Worm (Caenorhabditis elegans) whole organism, midembryonic: Measurements from ENCODE around the gene R10E11.9.

Experiments used
- T22C8.4 ChIP-seq: fragments of 200-800 bp; sonication (Bioruptor generic); IDR thresholded peaks from 2 replicates; pipeline ENCODE4 v1.3.6; 2022; ENCODE audit warnings: missing genetic modification characterization, missing compliant biosample characterization
- cog-1 ChIP-seq: sonication (generic microtip); optimal IDR thresholded peaks from 2 replicates; lab custom pipeline; 2016; ENCODE audit warnings: missing genetic modification characterization, missing compliant biosample characterization
- flt-1 ChIP-seq: fragments of 200-800 bp; sonication (Bioruptor generic); IDR thresholded peaks from 2 replicates; pipeline ENCODE4 v1.3.6; 2022; ENCODE audit warnings: missing genetic modification characterization, missing compliant biosample characterization
- klf-2 ChIP-seq: fragments of 200-800 bp; sonication (Bioruptor generic); conservative IDR thresholded peaks from 2 replicates; pipeline ENCODE4 v1.3.6; 2022; ENCODE audit warnings: missing genetic modification reagents, missing genetic modification characterization, missing compliant biosample characterization
- med-1 ChIP-seq: sonication (generic microtip); optimal IDR thresholded peaks from 2 replicates; lab custom pipeline; 2017; ENCODE audit warnings: missing genetic modification characterization, mild to moderate bottlenecking, missing compliant biosample characterization, antibody characterized with exemption, missing genetic modification reagents; ENCODE audit not compliant: insufficient read depth
- ref-1 ChIP-seq: fragments of 200-800 bp; sonication (Bioruptor generic); conservative IDR thresholded peaks from 2 replicates; pipeline ENCODE4 v1.3.6; 2022; ENCODE audit warnings: missing genetic modification reagents, missing genetic modification characterization, missing compliant biosample characterization
- tab-1 ChIP-seq: fragments of 200-800 bp; sonication (Bioruptor generic); IDR thresholded peaks from 2 replicates; pipeline ENCODE4 v1.3.6; 2022; ENCODE audit warnings: missing genetic modification characterization, missing compliant biosample characterization
- ztf-23 ChIP-seq: fragments of 200-800 bp; sonication (Bioruptor generic); IDR thresholded peaks from 2 replicates; pipeline ENCODE4 v1.3.6; 2022; ENCODE audit warnings: missing genetic modification reagents, missing genetic modification characterization, missing compliant biosample characterization
- ztf-29 ChIP-seq: fragments of 200-800 bp; sonication (Bioruptor generic); IDR thresholded peaks from 2 replicates; pipeline ENCODE4 v1.3.6; 2022; ENCODE audit warnings: missing genetic modification reagents, missing genetic modification characterization, missing compliant biosample characterization

R10E11.9 gene

DNA sequence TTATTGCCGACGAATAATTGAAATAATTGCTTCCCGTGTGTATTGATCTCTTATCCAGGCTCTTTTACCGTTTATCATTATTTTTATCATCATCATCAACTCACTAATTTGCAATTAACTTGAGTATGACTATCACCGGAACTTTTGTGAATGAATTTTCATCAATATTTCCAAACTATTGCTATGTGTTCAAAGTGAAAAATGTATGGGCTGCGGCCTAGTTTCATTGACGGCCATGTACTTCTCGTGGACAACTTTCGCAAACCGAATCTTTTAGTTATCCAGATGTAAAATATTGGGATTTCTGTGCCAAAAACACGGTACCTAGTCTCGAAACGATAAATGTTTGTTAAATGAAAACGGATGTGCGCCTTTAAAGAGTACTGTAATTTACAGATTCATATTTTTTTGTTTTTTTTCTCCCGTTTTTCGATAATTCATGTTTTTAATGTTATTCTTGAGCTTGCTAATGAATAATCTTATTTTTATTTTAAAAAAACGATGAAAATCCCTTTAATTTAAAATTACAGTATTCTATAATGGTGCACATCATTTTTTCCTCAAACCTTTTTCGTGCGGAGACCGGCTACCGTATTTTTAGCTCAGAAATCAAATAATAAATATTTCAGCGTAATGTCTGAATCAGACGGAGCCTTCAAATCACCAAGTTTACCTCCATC lies 5.2 kb upstream of the R10E11.9 start, which contains the start of gene ZK632.2:
Gene ZK632.2, plus strand, starts transcription at position 630 of the 680 bp plus-strand sequence.
- TF ChIP-seq ref-1 (GFP tag; lab: Robert Waterston, UW) (no peak), cog-1 (tag; lab: Kevin White, UChicago) (no peak), T22C8.4 (GFP tag; lab: Robert Waterston, UW) (no peak), med-1 (GFP tag; lab: Kevin White, UChicago) (no peak), tab-1 (no peak), ztf-29 (GFP tag; lab: Robert Waterston, UW) (no peak)

DNA sequence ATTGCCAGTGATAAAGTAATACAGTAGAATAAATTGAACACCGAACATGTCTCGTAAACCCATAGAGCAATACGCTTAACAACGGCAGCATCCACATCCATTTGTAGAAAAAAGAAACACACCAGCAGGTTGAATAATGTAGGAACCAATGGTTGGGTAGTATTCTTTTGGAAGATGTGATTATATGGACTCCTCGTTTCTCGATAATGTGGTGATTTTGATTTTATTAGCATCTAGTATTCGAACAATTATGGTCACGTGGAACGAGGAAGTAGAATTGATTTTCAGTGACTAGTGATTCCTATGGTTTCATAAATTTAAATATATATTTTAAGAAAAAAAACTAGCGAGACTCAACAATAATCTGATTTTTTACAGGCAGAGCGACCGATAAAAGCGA lies 3.0 kb upstream of the R10E11.9 start, which contains the start of gene srxa-10:
Gene srxa-10, minus strand, starts transcription at position 101 of the 400 bp plus-strand sequence.
- TF ChIP-seq cog-1 (tag; lab: Kevin White, UChicago) (no peak), klf-2 (GFP tag; lab: Robert Waterston, UW) (no peak), flt-1 (GFP tag; lab: Robert Waterston, UW) (no peak), ztf-23 (GFP tag; lab: Robert Waterston, UW) (no peak), T22C8.4 (GFP tag; lab: Robert Waterston, UW) (no peak), ref-1 (GFP tag; lab: Robert Waterston, UW) (no peak)

DNA sequence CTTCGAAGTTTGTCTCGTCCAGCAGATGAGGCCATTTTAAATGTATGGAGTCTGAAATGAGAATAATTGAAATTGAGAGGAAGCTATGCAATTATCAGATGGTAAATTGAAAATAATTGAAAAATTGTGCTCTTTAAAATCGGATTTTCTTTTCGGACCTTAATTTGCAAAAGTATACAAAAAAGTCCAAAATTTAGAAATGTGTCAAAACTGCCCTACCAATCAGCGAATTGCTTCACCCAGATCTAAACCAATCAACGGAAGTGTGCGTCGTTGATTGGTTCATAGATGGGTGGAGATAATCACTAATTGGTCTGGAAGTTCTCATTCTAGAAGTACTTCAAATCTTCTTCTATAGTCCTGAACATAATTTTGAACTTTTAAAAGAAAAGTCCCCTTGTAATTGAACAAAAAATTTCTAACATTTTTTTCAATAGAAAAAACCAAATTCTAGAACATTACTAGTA lies 3.8 kb downstream of the R10E11.9 start, which contains the start of gene R10E11.5:
Gene R10E11.5, minus strand, starts transcription at position 51 of the 467 bp plus-strand sequence.
- TF ChIP-seq T22C8.4 (GFP tag; lab: Robert Waterston, UW) (no peak), cog-1 (tag; lab: Kevin White, UChicago) (no peak), tab-1 (no peak), ref-1 (GFP tag; lab: Robert Waterston, UW) (no peak), ztf-29 (GFP tag; lab: Robert Waterston, UW) (no peak), ztf-23 (GFP tag; lab: Robert Waterston, UW) (no peak), flt-1 (GFP tag; lab: Robert Waterston, UW) (no peak), med-1 (GFP tag; lab: Kevin White, UChicago) (no peak), klf-2 (GFP tag; lab: Robert Waterston, UW) (no peak)

- TF ChIP-seq tab-1: no peak
- no peak for TF ChIP-seq T22C8.4 (GFP tag; lab: Robert Waterston, UW)
- TF ChIP-seq cog-1 (tag; lab: Kevin White, UChicago): no peak
- TF ChIP-seq med-1 (GFP tag; lab: Kevin White, UChicago): no peak
- TF ChIP-seq ref-1 (GFP tag; lab: Robert Waterston, UW): no peak
- TF ChIP-seq klf-2 (GFP tag; lab: Robert Waterston, UW): no peak
- no peak for TF ChIP-seq flt-1 (GFP tag; lab: Robert Waterston, UW)
- no peak for TF ChIP-seq ztf-23 (GFP tag; lab: Robert Waterston, UW)
- no peak for TF ChIP-seq ztf-29 (GFP tag; lab: Robert Waterston, UW)
Measured at ce11 chrIII:9789083-9789482, 4.4 kb downstream of the R10E11.9 start.

DNA sequence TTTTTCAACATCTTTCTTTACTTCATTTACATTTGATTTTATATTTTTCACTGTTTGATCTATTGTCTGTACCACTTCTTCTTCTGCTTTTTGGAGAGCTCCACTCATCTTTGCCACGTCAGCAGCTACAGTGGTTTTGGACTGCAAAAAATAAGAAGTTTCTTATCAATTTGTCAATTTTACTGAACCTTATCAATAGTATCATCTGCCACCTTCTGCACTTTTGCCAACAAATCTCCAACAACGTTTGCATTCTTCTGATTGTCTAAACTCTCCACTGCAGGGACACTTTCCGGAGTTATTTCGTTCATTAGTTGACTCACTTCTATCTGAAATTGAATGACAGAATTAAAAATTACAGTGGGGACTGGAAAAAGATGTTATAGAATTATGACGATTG lies 6.7 kb downstream of the R10E11.9 start:
- TF ChIP-seq ref-1 (GFP tag; lab: Robert Waterston, UW): no peak
- no peak for TF ChIP-seq klf-2 (GFP tag; lab: Robert Waterston, UW)
- TF ChIP-seq cog-1 (tag; lab: Kevin White, UChicago): no peak

DNA sequence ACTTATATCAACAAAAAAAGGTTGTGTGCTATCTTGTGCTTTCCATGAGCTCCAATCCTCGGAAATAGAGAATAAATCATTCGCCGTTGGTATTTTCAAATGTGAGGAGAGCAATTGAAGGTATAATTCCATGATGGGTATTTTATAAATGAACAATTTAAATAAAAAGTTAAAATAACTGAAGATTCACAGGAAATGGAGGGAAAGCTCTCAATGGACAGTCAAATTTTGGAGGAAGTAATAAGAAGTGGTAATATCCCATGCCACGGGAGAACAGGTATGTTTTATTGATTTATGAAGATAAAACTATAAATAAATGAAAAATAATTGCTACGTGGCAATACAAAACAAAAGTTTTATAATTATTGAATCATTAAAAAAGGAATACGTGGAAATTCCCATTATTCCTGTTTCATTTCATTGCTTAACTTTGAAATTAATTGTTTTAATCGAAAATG lies 10.3 kb downstream of the R10E11.9 start:
- TF ChIP-seq flt-1 (GFP tag; lab: Robert Waterston, UW): no peak
- TF ChIP-seq ztf-23 (GFP tag; lab: Robert Waterston, UW): no peak
- no peak for TF ChIP-seq tab-1
- TF ChIP-seq klf-2 (GFP tag; lab: Robert Waterston, UW): no peak
- TF ChIP-seq ztf-29 (GFP tag; lab: Robert Waterston, UW): no peak
- TF ChIP-seq T22C8.4 (GFP tag; lab: Robert Waterston, UW): no peak
- TF ChIP-seq med-1 (GFP tag; lab: Kevin White, UChicago): no peak

DNA sequence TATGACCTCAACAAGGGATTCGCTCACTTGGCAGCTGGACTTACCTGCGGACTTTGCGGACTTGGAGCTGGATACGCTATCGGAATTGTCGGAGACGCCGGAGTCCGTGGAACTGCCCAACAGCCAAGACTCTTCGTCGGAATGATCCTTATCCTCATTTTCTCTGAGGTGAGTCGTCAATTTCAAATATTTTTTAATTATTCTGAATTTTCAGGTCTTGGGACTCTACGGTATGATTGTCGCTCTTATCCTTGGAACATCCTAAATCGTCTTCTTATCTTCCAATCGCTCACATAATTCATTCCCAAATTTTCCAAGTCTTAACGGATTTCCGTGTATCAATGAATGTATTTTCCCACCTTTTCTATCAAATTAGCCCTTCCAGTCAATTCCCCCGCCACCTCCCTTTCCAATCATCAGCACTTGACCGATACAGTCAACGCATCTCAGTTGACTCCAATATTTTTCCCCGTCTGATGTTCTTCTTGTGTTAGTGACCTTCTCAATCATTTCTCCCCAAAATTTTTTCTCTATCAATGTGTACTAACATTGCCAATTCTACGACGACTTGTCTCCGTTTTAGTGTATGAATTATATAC lies 10.9 kb downstream of the R10E11.9 start, which contains the start of gene R10E11.6:
Gene R10E11.6, plus strand, starts transcription at position 524 of the 599 bp plus-strand sequence.
- TF ChIP-seq tab-1: no peak
- TF ChIP-seq med-1 (GFP tag; lab: Kevin White, UChicago): no peak
- no peak for TF ChIP-seq flt-1 (GFP tag; lab: Robert Waterston, UW)
- TF ChIP-seq ztf-29 (GFP tag; lab: Robert Waterston, UW): no peak
- no peak for TF ChIP-seq T22C8.4 (GFP tag; lab: Robert Waterston, UW)
- TF ChIP-seq ref-1 (GFP tag; lab: Robert Waterston, UW): no peak
- no peak for TF ChIP-seq ztf-23 (GFP tag; lab: Robert Waterston, UW)
- TF ChIP-seq klf-2 (GFP tag; lab: Robert Waterston, UW): no peak

- no peak for TF ChIP-seq ztf-23 (GFP tag; lab: Robert Waterston, UW)
- no peak for TF ChIP-seq flt-1 (GFP tag; lab: Robert Waterston, UW)
- TF ChIP-seq med-1 (GFP tag; lab: Kevin White, UChicago): no peak
- TF ChIP-seq tab-1: no peak
- TF ChIP-seq ztf-29 (GFP tag; lab: Robert Waterston, UW): no peak
- TF ChIP-seq cog-1 (tag; lab: Kevin White, UChicago): no peak
- no peak for TF ChIP-seq ref-1 (GFP tag; lab: Robert Waterston, UW)
- TF ChIP-seq T22C8.4 (GFP tag; lab: Robert Waterston, UW): no peak
- no peak for TF ChIP-seq klf-2 (GFP tag; lab: Robert Waterston, UW)
Measured at ce11 chrIII:9782011-9782436, 11.4 kb downstream of the R10E11.9 start, which contains the start of gene vha-2. TSS of gene vha-2 (plus strand) at chrIII:9782164.
